Fruit fly (Drosophila melanogaster) whole organism, embryonic: ENCODE measurements around the gene Cpr76Bc.

Experiments used
- CG11093 ChIP-seq: fragments of 200-800 bp; sonication (Bioruptor generic); IDR thresholded peaks from 3 replicates; pipeline ENCODE4 v1.3.6; 2022; ENCODE audit warnings: missing biosample characterization, missing genetic modification characterization
- CG15073 ChIP-seq: fragments of 200-800 bp; sonication (Bioruptor generic); optimal IDR thresholded peaks from 2 replicates; lab custom pipeline; 2016; ENCODE audit warnings: missing biosample characterization, missing genetic modification characterization
- CG6765 ChIP-seq: fragments of 200-800 bp; sonication (Bioruptor generic); optimal IDR thresholded peaks from 3 replicates; lab custom pipeline; 2017; ENCODE audit warnings: missing biosample characterization, mild to moderate bottlenecking, missing genetic modification characterization
- CG9932 ChIP-seq: fragments of 200-800 bp; sonication (Bioruptor generic); IDR thresholded peaks from 2 replicates; pipeline ENCODE4 v1.3.6; 2022; ENCODE audit warnings: missing biosample characterization, missing genetic modification characterization
- Sry-δ ChIP-seq: fragments of 200-800 bp; sonication (Bioruptor generic); optimal IDR thresholded peaks from 2 replicates; lab custom pipeline; 2016; ENCODE audit warnings: missing biosample characterization, missing genetic modification characterization
- Usf ChIP-seq: fragments of 200-800 bp; sonication (Bioruptor generic); optimal IDR thresholded peaks from 2 replicates; lab custom pipeline; 2017; ENCODE audit warnings: missing genotype, missing biosample characterization, missing genetic modification characterization
- crp ChIP-seq, 2 experiments: fragments of 200-800 bp; sonication (Bioruptor generic); optimal IDR thresholded peaks; 2 replicates in 1 of 2; 3 replicates in 1 of 2; lab custom pipeline; 2017; ENCODE audit warnings: missing biosample characterization in 2 of 2, missing genetic modification characterization in 2 of 2, mild to moderate bottlenecking in 1 of 2, moderate library complexity in 1 of 2
- dpn ChIP-seq, 2 experiments: fragments of 200-800 bp; sonication (Bioruptor generic); optimal IDR thresholded peaks; 3 replicates each; lab custom pipeline; 2016; ENCODE audit warnings: missing biosample characterization in 2 of 2, missing genetic modification characterization in 2 of 2
- her ChIP-seq: fragments of 200-800 bp; sonication (Bioruptor generic); optimal IDR thresholded peaks from 2 replicates; lab custom pipeline; 2016; ENCODE audit warnings: missing biosample characterization, missing genetic modification characterization

DNA sequence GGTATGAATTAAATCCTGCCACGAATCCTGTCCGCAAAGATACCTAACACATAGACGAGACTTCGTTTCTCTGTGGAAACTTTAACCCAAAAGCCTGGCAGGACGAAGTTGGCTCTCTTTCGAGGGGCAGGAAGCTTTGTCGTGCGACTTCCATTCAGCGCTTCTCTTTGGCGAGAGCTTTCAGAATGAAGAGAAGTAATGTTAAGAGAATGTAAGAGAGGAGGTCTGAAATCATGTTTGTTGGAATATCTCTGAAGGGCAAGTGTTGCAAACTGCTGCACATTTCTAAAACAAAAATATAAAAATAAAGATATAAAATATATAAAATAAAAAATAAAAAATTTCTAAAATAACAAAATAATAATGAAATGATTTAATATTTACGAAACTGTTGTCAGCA lies 38.7 kb upstream of the Cpr76Bc start:
- no peak for TF ChIP-seq CG6765 (GFP tag; lab: Kevin White, UChicago)
- no peak for TF ChIP-seq her (GFP tag; lab: Kevin White, UChicago)
- TF ChIP-seq Sry-δ, result no peak
- no peak for TF ChIP-seq CG9932 (GFP tag; lab: Robert Waterston, UW)
- no peak for TF ChIP-seq Usf
- no peak for TF ChIP-seq crp (GFP tag; optimal IDR thresholded peaks at IDR 0.05; lab: Kevin White, UChicago)
- no peak for TF ChIP-seq dpn (GFP tag; optimal IDR thresholded peaks at IDR 0.05; lab: Kevin White, UChicago)
- no peak for TF ChIP-seq CG15073 (GFP tag; lab: Kevin White, UChicago)
- TF ChIP-seq CG11093, result no peak
